Fruit fly (Drosophila melanogaster) whole organism, adult: ENCODE results near the gene Phlpp.

Source experiments
- CG11617 ChIP-seq: fragments of 200-800 bp; sonication (Bioruptor generic); optimal IDR thresholded peaks from 2 replicates; lab custom pipeline; 2017; ENCODE audit warnings: mild to moderate bottlenecking, missing biosample characterization, missing genetic modification reagents, missing genetic modification characterization
- CG12768 ChIP-seq: fragments of 200-800 bp; sonication (Bioruptor generic); optimal IDR thresholded peaks from 2 replicates; lab custom pipeline; 2017; ENCODE audit warnings: missing biosample characterization, missing genetic modification characterization, mild to moderate bottlenecking, moderate library complexity, missing genetic modification reagents
- CG14711 ChIP-seq: fragments of 200-800 bp; sonication (Bioruptor generic); optimal IDR thresholded peaks from 2 replicates; lab custom pipeline; 2018; ENCODE audit warnings: missing biosample characterization, mild to moderate bottlenecking, missing genetic modification characterization, moderate library complexity
- CG1620 ChIP-seq: fragments of 200-800 bp; sonication (Bioruptor generic); optimal IDR thresholded peaks from 2 replicates; lab custom pipeline; 2016; ENCODE audit warnings: missing biosample characterization, missing genetic modification characterization
- CG33017 ChIP-seq: fragments of 200-800 bp; sonication (Bioruptor generic); optimal IDR thresholded peaks from 2 replicates; lab custom pipeline; 2018; ENCODE audit warnings: missing biosample characterization, mild to moderate bottlenecking, missing genetic modification characterization, moderate library complexity
- CG5204 ChIP-seq: fragments of 200-800 bp; sonication (Bioruptor generic); optimal IDR thresholded peaks from 2 replicates; lab custom pipeline; 2016; ENCODE audit warnings: missing biosample characterization, missing genetic modification characterization
- CG7045 ChIP-seq: fragments of 200-800 bp; sonication (Bioruptor generic); optimal IDR thresholded peaks from 2 replicates; lab custom pipeline; 2017; ENCODE audit warnings: missing biosample characterization, mild to moderate bottlenecking, missing genetic modification characterization
- CG7101 ChIP-seq: fragments of 200-800 bp; sonication (Bioruptor generic); optimal IDR thresholded peaks from 2 replicates; lab custom pipeline; 2018; ENCODE audit warnings: missing biosample characterization, mild to moderate bottlenecking, missing genetic modification characterization, moderate library complexity
- Clk ChIP-seq: fragments of 200-800 bp; sonication (Bioruptor generic); optimal IDR thresholded peaks from 2 replicates; lab custom pipeline; 2017; ENCODE audit warnings: missing biosample characterization, missing genetic modification characterization
- Crg-1 ChIP-seq: fragments of 200-800 bp; sonication (Bioruptor generic); optimal IDR thresholded peaks from 2 replicates; lab custom pipeline; 2016; ENCODE audit warnings: missing biosample characterization, missing genetic modification characterization
- Hr96 ChIP-seq: fragments of 200-800 bp; sonication (Bioruptor generic); optimal IDR thresholded peaks from 2 replicates; lab custom pipeline; 2016; ENCODE audit warnings: missing biosample characterization, missing genetic modification characterization
- Mnt ChIP-seq: fragments of 200-800 bp; sonication (Bioruptor generic); optimal IDR thresholded peaks from 2 replicates; lab custom pipeline; 2016; ENCODE audit warnings: missing biosample characterization, mild to moderate bottlenecking, missing genetic modification characterization
- bab1 ChIP-seq: fragments of 200-800 bp; sonication (Bioruptor generic); optimal IDR thresholded peaks from 3 replicates; lab custom pipeline; 2019; ENCODE audit warnings: missing biosample characterization, mild to moderate bottlenecking, missing genetic modification characterization, moderate library complexity
- cic ChIP-seq: fragments of 200-800 bp; sonication (Bioruptor generic); optimal IDR thresholded peaks from 2 replicates; lab custom pipeline; 2017; ENCODE audit warnings: missing biosample characterization, mild to moderate bottlenecking, missing genetic modification characterization, moderate library complexity
- cnc ChIP-seq, 2 experiments: fragments of >200 bp; optimal IDR thresholded peaks; 2 replicates each; lab custom pipeline; 2017
- kay ChIP-seq: fragments of 200-800 bp; sonication (Bioruptor generic); peaks from one replicate; lab custom pipeline; 2016; ENCODE audit warnings: missing biosample characterization, missing genetic modification characterization, borderline replicate concordance
- ovo ChIP-seq: fragments of 200-800 bp; sonication (Bioruptor generic); optimal IDR thresholded peaks from 2 replicates; lab custom pipeline; 2016; ENCODE audit warnings: missing biosample characterization, missing genetic modification characterization
- pad ChIP-seq: fragments of 200-800 bp; sonication (Bioruptor generic); optimal IDR thresholded peaks from 3 replicates; lab custom pipeline; 2017; ENCODE audit warnings: missing biosample characterization, missing genetic modification characterization, mild to moderate bottlenecking, moderate library complexity, missing genetic modification reagents
- tj ChIP-seq: fragments of 200-800 bp; sonication (Bioruptor generic); optimal IDR thresholded peaks from 3 replicates; lab custom pipeline; 2017; ENCODE audit warnings: missing biosample characterization, mild to moderate bottlenecking, missing genetic modification characterization, moderate library complexity
- toe ChIP-seq: fragments of 200-800 bp; sonication (Bioruptor generic); optimal IDR thresholded peaks from 2 replicates; lab custom pipeline; 2016; ENCODE audit warnings: missing biosample characterization, missing genetic modification characterization

Phlpp gene

dm6 chr2L:19037455-19037854, 21.5 kb upstream of the Phlpp start:
- TF ChIP-seq toe (GFP tag; lab: Kevin White, UChicago) = no peak
- no peak for TF ChIP-seq pad (GFP tag; lab: Kevin White, UChicago)
- TF ChIP-seq tj (GFP tag; lab: Kevin White, UChicago) = no peak
- no peak for TF ChIP-seq CG7101 (tag; lab: Kevin White, UChicago)
- TF ChIP-seq ovo (GFP tag; lab: Kevin White, UChicago) = no peak
- TF ChIP-seq CG14711 = no peak
- no peak for TF ChIP-seq Mnt (GFP tag; lab: Kevin White, UChicago)
- no peak for TF ChIP-seq CG12768 (GFP tag; lab: Kevin White, UChicago)
- TF ChIP-seq Crg-1 (GFP tag; lab: Kevin White, UChicago) = no peak
- no peak for TF ChIP-seq CG7045 (GFP tag; lab: Kevin White, UChicago)
- TF ChIP-seq kay (GFP tag; lab: Kevin White, UChicago) = no peak
- no peak for TF ChIP-seq CG1620
- no peak for TF ChIP-seq CG33017 (tag; lab: Kevin White, UChicago)
- no peak for TF ChIP-seq Hr96 (GFP tag; lab: Kevin White, UChicago)
- TF ChIP-seq cnc (optimal IDR thresholded peaks at IDR 0.05; lab: Kevin White, UChicago) = no peak
- no peak for TF ChIP-seq cic (GFP tag; lab: Kevin White, UChicago)
- TF ChIP-seq CG11617 = no peak
- no peak for TF ChIP-seq CG5204

DNA sequence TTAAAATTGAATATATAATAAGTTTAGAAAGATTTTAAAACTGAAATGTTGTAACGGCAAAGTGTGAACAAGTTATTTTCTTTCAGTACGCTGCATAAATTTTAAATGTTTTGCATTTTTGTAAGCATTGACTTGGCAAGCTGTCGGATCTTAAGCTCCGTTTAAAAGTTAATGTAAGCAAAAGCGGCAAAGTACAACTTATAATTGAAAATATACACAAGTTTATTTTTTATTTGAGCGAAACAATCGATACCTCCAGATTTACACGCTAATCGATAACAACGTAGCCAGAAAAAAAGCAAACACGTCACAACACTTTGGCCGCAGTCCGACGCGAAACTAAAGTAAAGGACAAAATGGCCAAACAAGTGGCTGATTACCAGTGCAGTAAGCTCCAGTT, 17.3 kb upstream of the Phlpp start, which contains the start of gene Catsup:
TSS of gene Catsup (plus strand) at position 273 of the 400 bp plus-strand sequence.
- TF ChIP-seq CG12768 (GFP tag; lab: Kevin White, UChicago) (no peak), ovo (GFP tag; lab: Kevin White, UChicago) (no peak), bab1 (peak; percentile 2), CG33017 (tag; lab: Kevin White, UChicago) (no peak), CG1620 (no peak)

dm6 chr2L:19045111-19045560, 13.8 kb upstream of the Phlpp start, which contains the start of the genes Ttc19 and Acn:
Gene Ttc19 (minus strand): TSS chr2L:19045148.
Gene Acn (plus strand): TSS chr2L:19045355.
- TF ChIP-seq pad (GFP tag; lab: Kevin White, UChicago) (peak; percentile 66), CG7045 (GFP tag; lab: Kevin White, UChicago) (peak; percentile 80), CG7101 (tag; lab: Kevin White, UChicago) (peak; percentile 89), cnc (optimal IDR thresholded peaks at IDR 0.05; lab: Kevin White, UChicago) (no peak), CG14711 (peak; percentile 79), CG11617 (peak; percentile 89), bab1 (peak; percentile 89), tj (GFP tag; lab: Kevin White, UChicago) (peak; percentile 66), Clk (GFP tag; lab: Kevin White, UChicago) (peak; percentile 65), cic (GFP tag; lab: Kevin White, UChicago) (peak; percentile 25), CG1620 (peak; percentile 88), Mnt (GFP tag; lab: Kevin White, UChicago) (peak; percentile 79), CG5204 (no peak), CG33017 (tag; lab: Kevin White, UChicago) (peak; percentile 75), ovo (GFP tag; lab: Kevin White, UChicago) (peak; percentile 83), Hr96 (GFP tag; lab: Kevin White, UChicago) (peak; percentile 91), CG12768 (GFP tag; lab: Kevin White, UChicago) (peak; percentile 84), Crg-1 (GFP tag; lab: Kevin White, UChicago) (peak; percentile 84), toe (GFP tag; lab: Kevin White, UChicago) (peak; percentile 93), kay (GFP tag; lab: Kevin White, UChicago) (no peak)

DNA sequence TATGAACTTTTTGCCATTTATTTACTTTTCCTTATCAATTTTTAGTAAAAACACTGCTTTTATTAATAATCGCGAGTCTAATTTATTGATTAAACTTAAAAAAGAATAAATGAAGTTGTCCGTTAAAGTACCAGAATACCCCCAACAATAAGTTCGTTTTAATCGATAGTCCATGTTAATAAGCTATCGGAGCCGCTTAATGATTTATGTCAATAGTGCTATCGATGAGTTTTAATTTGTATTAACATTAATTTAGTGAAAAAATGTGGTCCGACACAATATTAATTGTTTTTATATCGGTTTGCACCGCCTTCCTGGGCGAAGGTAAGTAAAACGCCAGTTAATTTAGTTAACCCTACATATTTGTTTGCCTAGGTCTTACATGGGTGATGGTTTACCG, 10.0 kb upstream of the Phlpp start, which contains the start of gene CG10470:
TSS of gene CG10470 (plus strand) at position 165 of the 400 bp plus-strand sequence.
- TF ChIP-seq bab1 (peak; percentile 71), ovo (GFP tag; lab: Kevin White, UChicago) (no peak), CG14711 (peak; percentile 31)

DNA sequence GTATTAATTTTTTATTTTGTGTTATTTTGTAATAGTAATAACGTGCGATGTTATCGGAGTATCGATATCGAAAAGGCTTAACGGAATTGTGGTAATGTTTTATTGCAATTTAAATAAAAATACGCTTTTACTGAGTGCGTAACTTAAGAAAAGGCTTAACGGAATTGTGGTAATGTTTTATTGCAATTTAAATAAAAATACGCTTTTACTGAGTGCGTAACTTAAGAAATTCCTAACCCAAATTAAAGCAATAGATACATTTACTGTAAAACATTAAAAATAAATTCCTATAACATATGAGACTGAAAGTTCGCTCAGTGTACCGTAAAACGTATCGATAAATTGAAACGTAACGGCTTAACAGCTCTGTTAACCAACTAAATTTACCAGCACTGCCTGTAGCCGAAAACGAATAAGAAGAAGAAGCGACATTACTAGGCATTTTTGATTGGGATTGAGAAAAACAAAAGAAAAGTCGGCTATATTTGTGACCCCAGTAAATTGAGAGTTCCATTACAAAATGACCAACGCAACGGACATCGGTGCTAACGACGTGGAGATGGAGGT, 7.3 kb upstream of the Phlpp start, which contains the start of gene Rpn3:
TSS of gene Rpn3 (plus strand) at position 257 of the 567 bp plus-strand sequence.
- TF ChIP-seq pad (GFP tag; lab: Kevin White, UChicago) (peak; percentile 55), tj (GFP tag; lab: Kevin White, UChicago) (peak; percentile 60), Mnt (GFP tag; lab: Kevin White, UChicago) (peak; percentile 90), kay (GFP tag; lab: Kevin White, UChicago) (no peak), Clk (GFP tag; lab: Kevin White, UChicago) (peak; percentile 62), Crg-1 (GFP tag; lab: Kevin White, UChicago) (peak; percentile 72), CG5204 (no peak), CG7045 (GFP tag; lab: Kevin White, UChicago) (peak; percentile 56), CG1620 (peak; percentile 72), CG14711 (peak; percentile 83), CG12768 (GFP tag; lab: Kevin White, UChicago) (peak; percentile 51), toe (GFP tag; lab: Kevin White, UChicago) (no peak), cnc (optimal IDR thresholded peaks at IDR 0.05; lab: Kevin White, UChicago) (peak; percentile 97 to 99), ovo (GFP tag; lab: Kevin White, UChicago) (peak; percentile 29), bab1 (peak; percentile 84), CG33017 (tag; lab: Kevin White, UChicago) (peak; percentile 73), cic (GFP tag; lab: Kevin White, UChicago) (no peak), CG11617 (peak; percentile 78), CG7101 (tag; lab: Kevin White, UChicago) (peak; percentile 83), Hr96 (GFP tag; lab: Kevin White, UChicago) (no peak)
